Fruit fly (Drosophila melanogaster) whole organism, embryonic: ENCODE results near the gene CG7156.
A peak's percentile ranks its signal among the peaks of the same experiment; 100 is the strongest.

Experiments used
- Abd-B ChIP-seq: fragments of 200-800 bp; sonication (Bioruptor generic); optimal IDR thresholded peaks from 2 replicates; lab custom pipeline; 2018; ENCODE audit warnings: missing biosample characterization, mild to moderate bottlenecking, missing genetic modification characterization, moderate library complexity
- Adf1 ChIP-seq: fragments of 200-800 bp; sonication (Bioruptor generic); IDR thresholded peaks from 2 replicates; pipeline ENCODE4 v1.3.6; 2022; ENCODE audit warnings: missing biosample characterization, missing genetic modification characterization
- B-H2 ChIP-seq: fragments of 200-800 bp; sonication (Bioruptor generic); optimal IDR thresholded peaks from 2 replicates; lab custom pipeline; 2018; ENCODE audit warnings: missing biosample characterization, mild to moderate bottlenecking, missing genetic modification characterization
- CG11247 ChIP-seq: fragments of 200-800 bp; sonication (Bioruptor generic); IDR thresholded peaks from 2 replicates; pipeline ENCODE4 v1.3.6; 2022; ENCODE audit warnings: missing biosample characterization, missing genetic modification characterization
- CG11456 ChIP-seq: fragments of 200-800 bp; sonication (Bioruptor generic); IDR thresholded peaks from 3 replicates; pipeline ENCODE4 v1.3.6; 2022; ENCODE audit warnings: missing biosample characterization, missing genetic modification characterization
- CG12744 ChIP-seq: fragments of 200-800 bp; sonication (Bioruptor generic); optimal IDR thresholded peaks from 2 replicates; lab custom pipeline; 2016; ENCODE audit warnings: missing biosample characterization, missing genetic modification characterization
- CG16813 ChIP-seq: fragments of 200-800 bp; sonication (Bioruptor generic); IDR thresholded peaks from 3 replicates; pipeline ENCODE4 v1.3.6; 2022; ENCODE audit warnings: missing biosample characterization, missing genetic modification characterization; ENCODE audit not compliant: partially characterized antibody
- CG2129 ChIP-seq: fragments of 200-800 bp; sonication (Bioruptor generic); IDR thresholded peaks from 2 replicates; pipeline ENCODE4 v1.3.6; 2022; ENCODE audit warnings: missing biosample characterization, missing genetic modification characterization; ENCODE audit not compliant: partially characterized antibody
- CG34224 ChIP-seq: fragments of 200-800 bp; sonication (Bioruptor generic); IDR thresholded peaks from 3 replicates; pipeline ENCODE4 v1.3.6; 2022; ENCODE audit warnings: missing biosample characterization, missing genetic modification characterization; ENCODE audit not compliant: partially characterized antibody
- CG4360 ChIP-seq: fragments of 200-800 bp; sonication (Bioruptor generic); IDR thresholded peaks from 2 replicates; pipeline ENCODE4 v1.3.6; 2022; ENCODE audit warnings: missing biosample characterization, missing genetic modification characterization
- CG6654 ChIP-seq: fragments of 200-800 bp; sonication (Bioruptor generic); optimal IDR thresholded peaks from 2 replicates; lab custom pipeline; 2017; ENCODE audit warnings: missing biosample characterization, mild to moderate bottlenecking, missing genetic modification characterization
- CG6813 ChIP-seq: fragments of 200-800 bp; sonication (Bioruptor generic); optimal IDR thresholded peaks from 2 replicates; lab custom pipeline; 2017; ENCODE audit warnings: missing biosample characterization, missing genetic modification characterization, mild to moderate bottlenecking, moderate library complexity, missing genetic modification reagents
- CG7963 ChIP-seq: fragments of 200-800 bp; sonication (Bioruptor generic); IDR thresholded peaks from 3 replicates; pipeline ENCODE4 v1.3.6; 2022; ENCODE audit warnings: missing biosample characterization, missing genetic modification characterization; ENCODE audit not compliant: partially characterized antibody
- CG8478 ChIP-seq: fragments of >200 bp; optimal IDR thresholded peaks from 2 replicates; lab custom pipeline; 2018
- CG9609 ChIP-seq: fragments of 200-800 bp; sonication (Bioruptor generic); optimal IDR thresholded peaks from 3 replicates; lab custom pipeline; 2016; ENCODE audit warnings: missing biosample characterization, missing genetic modification characterization
- Chrac-16 ChIP-seq: fragments of 200-800 bp; sonication (Bioruptor generic); optimal IDR thresholded peaks from 3 replicates; lab custom pipeline; 2016; ENCODE audit warnings: missing biosample characterization, missing genetic modification characterization
- Dek ChIP-seq: fragments of 200-800 bp; sonication (Bioruptor generic); optimal IDR thresholded peaks from 3 replicates; lab custom pipeline; 2019; ENCODE audit warnings: missing biosample characterization, mild to moderate bottlenecking, missing genetic modification characterization, moderate library complexity
- Doc3 ChIP-seq: fragments of 200-800 bp; sonication (Bioruptor generic); IDR thresholded peaks from 3 replicates; pipeline ENCODE4 v1.3.6; 2022; ENCODE audit warnings: missing biosample characterization, missing genetic modification characterization; ENCODE audit not compliant: partially characterized antibody
- Fer3 ChIP-seq: fragments of 200-800 bp; sonication (Bioruptor generic); optimal IDR thresholded peaks from 2 replicates; lab custom pipeline; 2018; ENCODE audit warnings: missing biosample characterization, mild to moderate bottlenecking, missing genetic modification characterization, moderate library complexity
- H2.0 ChIP-seq: fragments of 200-800 bp; sonication (Bioruptor generic); IDR thresholded peaks from 2 replicates; pipeline ENCODE4 v1.3.6; 2022; ENCODE audit warnings: missing biosample characterization, missing genetic modification characterization
- HmgZ ChIP-seq: fragments of 200-800 bp; sonication (Bioruptor generic); optimal IDR thresholded peaks from 2 replicates; lab custom pipeline; 2018; ENCODE audit warnings: missing biosample characterization, mild to moderate bottlenecking, missing genetic modification characterization
- Lim3 ChIP-seq: fragments of 200-800 bp; sonication (Bioruptor generic); IDR thresholded peaks from 2 replicates; pipeline ENCODE4 v1.3.6; 2022; ENCODE audit warnings: missing biosample characterization, missing genetic modification characterization
- NfI ChIP-seq: fragments of 200-800 bp; sonication (Bioruptor generic); optimal IDR thresholded peaks from 3 replicates; lab custom pipeline; 2018; ENCODE audit warnings: missing biosample characterization, mild to moderate bottlenecking, missing genetic modification characterization, moderate library complexity
- Scr ChIP-seq: fragments of 200-800 bp; sonication (Bioruptor generic); IDR thresholded peaks from 2 replicates; pipeline ENCODE4 v1.3.6; 2022; ENCODE audit warnings: missing biosample characterization, missing genetic modification characterization; ENCODE audit not compliant: partially characterized antibody
- Spps ChIP-seq: fragments of 200-800 bp; sonication (Bioruptor generic); optimal IDR thresholded peaks from 2 replicates; lab custom pipeline; 2018; ENCODE audit warnings: missing biosample characterization, mild to moderate bottlenecking, missing genetic modification characterization
- Sry-β ChIP-seq: fragments of 200-800 bp; sonication (Bioruptor generic); optimal IDR thresholded peaks from 2 replicates; lab custom pipeline; 2018; ENCODE audit warnings: missing biosample characterization, mild to moderate bottlenecking, missing genetic modification characterization, moderate library complexity
- Trl ChIP-seq, 3 experiments: fragments of >200 bp in 2 of 3; fragments of 200-800 bp in 1 of 3; sonication (Bioruptor generic) in 1 of 3; optimal IDR thresholded peaks; 2 replicates in 1 of 3; 3 replicates in 2 of 3; lab custom pipeline; 2016 to 2017; ENCODE audit warnings: missing biosample characterization in 1 of 3, missing genetic modification characterization in 1 of 3
- Xrp1 ChIP-seq: fragments of 200-800 bp; sonication (Bioruptor generic); IDR thresholded peaks from 2 replicates; pipeline ENCODE4 v1.3.6; 2022; ENCODE audit warnings: missing biosample characterization, missing genetic modification characterization
- crol ChIP-seq: fragments of 200-800 bp; sonication (Bioruptor generic); IDR thresholded peaks from 2 replicates; pipeline ENCODE4 v1.3.6; 2022; ENCODE audit warnings: missing biosample characterization, missing genetic modification characterization
- dimm ChIP-seq: fragments of 200-800 bp; sonication (Bioruptor generic); IDR thresholded peaks from 2 replicates; pipeline ENCODE4 v1.3.6; 2022; ENCODE audit warnings: missing biosample characterization, missing genetic modification characterization
- dpn ChIP-seq, 2 experiments: fragments of 200-800 bp; sonication (Bioruptor generic); optimal IDR thresholded peaks; 3 replicates each; lab custom pipeline; 2016; ENCODE audit warnings: missing biosample characterization in 2 of 2, missing genetic modification characterization in 2 of 2
- ems ChIP-seq: fragments of 200-800 bp; sonication (Bioruptor generic); optimal IDR thresholded peaks from 3 replicates; lab custom pipeline; 2016; ENCODE audit warnings: missing biosample characterization, missing genetic modification characterization
- fd96Cb ChIP-seq: fragments of 200-800 bp; sonication (Bioruptor generic); optimal IDR thresholded peaks from 2 replicates; lab custom pipeline; 2018; ENCODE audit warnings: missing biosample characterization, mild to moderate bottlenecking, missing genetic modification characterization, moderate library complexity
- gsb-n ChIP-seq: fragments of 200-800 bp; sonication (Bioruptor generic); optimal IDR thresholded peaks from 3 replicates; lab custom pipeline; 2018; ENCODE audit warnings: missing biosample characterization, mild to moderate bottlenecking, missing genetic modification characterization
- jigr1 ChIP-seq: fragments of 200-800 bp; sonication (Bioruptor generic); IDR thresholded peaks from 3 replicates; pipeline ENCODE4 v1.3.6; 2022; ENCODE audit warnings: missing biosample characterization, missing genetic modification characterization
- lilli ChIP-seq: fragments of 200-800 bp; sonication (Bioruptor generic); optimal IDR thresholded peaks from 3 replicates; lab custom pipeline; 2016; ENCODE audit warnings: missing biosample characterization, missing genetic modification characterization
- luna ChIP-seq: fragments of 200-800 bp; sonication (Bioruptor generic); optimal IDR thresholded peaks from 2 replicates; lab custom pipeline; 2016; ENCODE audit warnings: missing biosample characterization, missing genetic modification characterization
- mld ChIP-seq: fragments of 200-800 bp; sonication (Bioruptor generic); IDR thresholded peaks from 3 replicates; pipeline ENCODE4 v1.3.6; 2022; ENCODE audit warnings: missing biosample characterization, missing genetic modification characterization; ENCODE audit not compliant: partially characterized antibody
- nerfin-1 ChIP-seq: fragments of 200-800 bp; sonication (Bioruptor generic); optimal IDR thresholded peaks from 3 replicates; lab custom pipeline; 2019; ENCODE audit warnings: missing biosample characterization, mild to moderate bottlenecking, missing genetic modification characterization, moderate library complexity
- pb ChIP-seq: fragments of 200-800 bp; sonication (Bioruptor generic); optimal IDR thresholded peaks from 3 replicates; lab custom pipeline; 2016; ENCODE audit warnings: missing biosample characterization, missing genetic modification characterization
- pros ChIP-seq: fragments of 200-800 bp; sonication (Bioruptor generic); optimal IDR thresholded peaks from 3 replicates; lab custom pipeline; 2019; ENCODE audit warnings: missing biosample characterization, mild to moderate bottlenecking, missing genetic modification characterization, moderate library complexity
- schlank ChIP-seq: fragments of 200-800 bp; sonication (Bioruptor generic); optimal IDR thresholded peaks from 2 replicates; lab custom pipeline; 2018; ENCODE audit warnings: missing biosample characterization, mild to moderate bottlenecking, missing genetic modification characterization
- sd ChIP-seq: fragments of 200-800 bp; sonication (Bioruptor generic); optimal IDR thresholded peaks from 3 replicates; lab custom pipeline; 2018; ENCODE audit warnings: missing biosample characterization, mild to moderate bottlenecking, missing genetic modification characterization, moderate library complexity
- sens ChIP-seq: fragments of 200-800 bp; sonication (Bioruptor generic); peaks from one replicate; lab custom pipeline; 2016; ENCODE audit warnings: missing biosample characterization, missing genetic modification characterization
- tna ChIP-seq: fragments of 200-800 bp; sonication (Bioruptor generic); IDR thresholded peaks from 2 replicates; pipeline ENCODE4 v1.3.6; 2022; ENCODE audit warnings: missing biosample characterization, missing genetic modification characterization; ENCODE audit not compliant: partially characterized antibody
- unpg ChIP-seq: fragments of 200-800 bp; sonication (Bioruptor generic); optimal IDR thresholded peaks from 3 replicates; lab custom pipeline; 2018; ENCODE audit warnings: missing biosample characterization, mild to moderate bottlenecking, missing genetic modification characterization, moderate library complexity

CG7156 gene

dm6 chr3R:18265275-18265674 is 23.3 kb upstream of the CG7156 start (continued):
- TF ChIP-seq Doc3 (GFP tag; lab: Robert Waterston, UW), result no peak
- no peak for TF ChIP-seq HmgZ (tag; lab: Kevin White, UChicago)
- TF ChIP-seq Trl (optimal IDR thresholded peaks at IDR 0.05; lab: Kevin White, UChicago), result peak; percentile 62 to 77
- TF ChIP-seq Trl (GFP tag; optimal IDR thresholded peaks at IDR 0.05; lab: Kevin White, UChicago), result no peak

- peak; percentile 21; the same call in 1 of the 2 replicates for TF ChIP-seq dimm (GFP tag; lab: Robert Waterston, UW)
- TF ChIP-seq crol (GFP tag; lab: Robert Waterston, UW), result peak; percentile 54
- no peak for TF ChIP-seq fd96Cb
- 0 out of 3 replicates have a peak, but pooled peaks have one; percentile 35 for TF ChIP-seq CG16813 (GFP tag; lab: Robert Waterston, UW)
- peak; percentile 51; the same call in 1 of the 2 replicates for TF ChIP-seq CG4360
- TF ChIP-seq jigr1 (GFP tag; lab: Robert Waterston, UW), result no peak
- no peak for TF ChIP-seq CG9609 (GFP tag; lab: Kevin White, UChicago)
- no peak for TF ChIP-seq Fer3 (tag; lab: Kevin White, UChicago)
- TF ChIP-seq Xrp1 (GFP tag; lab: Robert Waterston, UW), result 0 out of 2 replicates have a peak, but pooled peaks have one; percentile 3
- no peak for TF ChIP-seq unpg (GFP tag; lab: Kevin White, UChicago)
- TF ChIP-seq dpn (GFP tag; optimal IDR thresholded peaks at IDR 0.05; lab: Kevin White, UChicago), result no peak
- peak in 1 of 2 experiments; percentile 3 for TF ChIP-seq Trl (optimal IDR thresholded peaks at IDR 0.05; lab: Kevin White, UChicago)
- no peak for TF ChIP-seq Trl (GFP tag; optimal IDR thresholded peaks at IDR 0.05; lab: Kevin White, UChicago)
- TF ChIP-seq CG12744 (GFP tag; lab: Kevin White, UChicago), result no peak
- TF ChIP-seq CG8478 (lab: Kevin White, UChicago), result no peak
- TF ChIP-seq pros, result peak; percentile 53
- TF ChIP-seq nerfin-1 (tag; lab: Kevin White, UChicago), result peak; percentile 18
Observed at dm6 chr3R:18261602-18262001, 19.6 kb upstream of the CG7156 start.

- no peak for TF ChIP-seq tna (GFP tag; lab: Robert Waterston, UW)
- peak; percentile 71 for TF ChIP-seq gsb-n (tag; lab: Kevin White, UChicago)
- TF ChIP-seq CG6654, result no peak
- no peak for TF ChIP-seq Abd-B (GFP tag; lab: Kevin White, UChicago)
- no peak for TF ChIP-seq Lim3
- no peak for TF ChIP-seq sd
- TF ChIP-seq pros, result peak; percentile 40
- no peak for TF ChIP-seq Dek (tag; lab: Kevin White, UChicago)
- no peak for TF ChIP-seq lilli (GFP tag; lab: Kevin White, UChicago)
- no peak for TF ChIP-seq CG34224 (GFP tag; lab: Robert Waterston, UW)
- TF ChIP-seq luna (GFP tag; lab: Kevin White, UChicago), result no peak
- no peak for TF ChIP-seq CG7963 (GFP tag; lab: Robert Waterston, UW)
- no peak for TF ChIP-seq ems (GFP tag; lab: Kevin White, UChicago)
- TF ChIP-seq nerfin-1 (tag; lab: Kevin White, UChicago), result peak; percentile 53
- TF ChIP-seq Chrac-16 (GFP tag; lab: Kevin White, UChicago), result no peak
- TF ChIP-seq schlank (tag; lab: Kevin White, UChicago), result no peak
Observed at dm6 chr3R:18260016-18260415, 18.1 kb upstream of the CG7156 start.

dm6 chr3R:18255281-18255680 is 13.3 kb upstream of the CG7156 start, which contains the start of the genes Ada2a, Polr2D, Tgs1 and moi:
Ada2a (minus strand) TSS chr3R:18255487.
Polr2D (minus strand) TSS chr3R:18255487.
Tgs1 (plus strand) TSS chr3R:18255530.
moi (plus strand) TSS chr3R:18255530.
- peak; percentile 18 for TF ChIP-seq sens (GFP tag; lab: Kevin White, UChicago)
- TF ChIP-seq CG11247 (GFP tag; lab: Robert Waterston, UW), result no peak
- peak; percentile 79 for TF ChIP-seq Scr (GFP tag; lab: Robert Waterston, UW)
- no peak for TF ChIP-seq CG12744 (GFP tag; lab: Kevin White, UChicago)
- peak; percentile 74; the same call in 2 of the 3 replicates for TF ChIP-seq mld (GFP tag; lab: Robert Waterston, UW)
- TF ChIP-seq Adf1, result no peak
- no peak for TF ChIP-seq NfI (GFP tag; lab: Kevin White, UChicago)
- no peak for TF ChIP-seq CG6813 (GFP tag; lab: Kevin White, UChicago)
- no peak for TF ChIP-seq CG11456 (GFP tag; lab: Robert Waterston, UW)
- no peak for TF ChIP-seq H2.0 (GFP tag; lab: Robert Waterston, UW)
- no peak for TF ChIP-seq Sry-β (GFP tag; lab: Kevin White, UChicago)
- no peak for TF ChIP-seq pb (GFP tag; lab: Kevin White, UChicago)
- TF ChIP-seq Spps (tag; lab: Kevin White, UChicago), result no peak
- peak; percentile 42; the same call in 1 of the 2 replicates for TF ChIP-seq CG2129 (GFP tag; lab: Robert Waterston, UW)
- TF ChIP-seq B-H2, result no peak
